Fruit fly (Drosophila melanogaster): ENCODE data around the gene CG32536.

CG32536 gene

DNA sequence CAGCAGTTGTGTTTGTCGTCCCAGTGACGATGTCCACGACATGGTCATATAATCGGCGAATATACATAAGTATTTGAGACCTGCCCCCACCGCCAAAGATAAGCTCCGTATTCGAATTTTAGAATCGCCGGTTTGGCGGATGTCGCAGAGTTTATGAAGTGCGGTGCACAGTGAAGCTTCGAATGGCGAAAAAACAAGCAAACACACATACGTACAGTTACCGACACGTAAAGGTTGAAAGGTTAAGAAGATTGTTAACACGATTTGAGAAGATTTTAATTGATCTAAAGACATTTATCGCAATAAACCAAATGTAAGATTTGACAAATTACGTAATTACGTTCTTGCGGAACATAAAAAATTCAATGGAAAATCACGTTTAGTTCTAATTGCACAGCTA lies 33.0 kb upstream of the CG32536 start:
- TF ChIP-seq CG3032 (tag; optimal IDR thresholded peaks at IDR 0.05) (no peak), vri (GFP tag; optimal IDR thresholded peaks at IDR 0.05) (peak; percentile 27)

DNA sequence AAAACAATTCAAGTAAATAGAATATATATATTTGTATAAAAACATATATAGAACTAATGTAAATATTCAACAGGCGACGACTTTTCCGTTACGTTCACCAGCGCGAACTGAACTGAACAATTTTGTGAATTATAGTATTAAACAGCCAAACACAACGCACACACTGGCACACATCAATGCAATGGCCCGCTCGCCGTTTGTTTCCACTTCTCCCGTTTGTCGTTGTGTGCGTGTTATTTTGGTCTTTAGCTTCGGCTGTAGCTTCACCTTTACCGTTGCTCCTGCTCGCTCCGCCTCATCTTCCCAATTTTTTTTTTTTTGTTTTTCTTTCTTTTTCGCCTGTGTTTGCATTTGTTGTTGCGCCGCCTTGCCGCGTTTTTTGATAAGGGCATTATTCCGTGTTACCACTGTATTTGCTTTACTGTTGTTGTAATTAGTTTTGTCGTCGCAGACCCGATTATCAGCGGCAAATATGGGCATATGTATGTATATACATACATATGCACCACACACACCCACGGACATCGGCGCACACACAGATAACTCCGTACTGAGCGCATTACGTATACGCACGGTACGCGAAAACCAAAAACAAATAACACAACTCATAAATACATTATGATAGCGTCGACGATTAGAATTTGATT lies 31.2 kb upstream of the CG32536 start, which contains the start of gene CG8051:
Gene CG8051 (minus strand): TSS at position 116 of the 647 bp plus-strand sequence.
- peak; percentile 1 for TF ChIP-seq topi (GFP tag; optimal IDR thresholded peaks at IDR 0.05)
- TF ChIP-seq Hr39 (GFP tag; optimal IDR thresholded peaks at IDR 0.05) = no peak
- no peak for TF ChIP-seq Lpt (GFP tag; optimal IDR thresholded peaks at IDR 0.05)
- TF ChIP-seq CG34406 (GFP tag; optimal IDR thresholded peaks at IDR 0.05) = no peak
- TF ChIP-seq CG3032 (tag; optimal IDR thresholded peaks at IDR 0.05) = no peak
- peak; percentile 5 for TF ChIP-seq CG8632 (GFP tag; optimal IDR thresholded peaks at IDR 0.05)
- no peak for TF ChIP-seq Gug (GFP tag; IDR thresholded peaks at IDR 0.05)
- no peak for TF ChIP-seq CG8119 (GFP tag; IDR thresholded peaks at IDR 0.05)
- peak; percentile 92 for TF ChIP-seq vri (GFP tag; optimal IDR thresholded peaks at IDR 0.05)
- no peak for TF ChIP-seq CG6276 (GFP tag; optimal IDR thresholded peaks at IDR 0.05)
- no peak for TF ChIP-seq CG11902 (GFP tag; optimal IDR thresholded peaks at IDR 0.05)
- TF ChIP-seq fkh (GFP tag; optimal IDR thresholded peaks at IDR 0.05) = peak; percentile 86
- no peak for TF ChIP-seq Blimp-1 (GFP tag; optimal IDR thresholded peaks at IDR 0.05)
- no peak for TF ChIP-seq CG32006 (GFP tag; optimal IDR thresholded peaks at IDR 0.05)
- no peak for TF ChIP-seq Eip93F (GFP tag; optimal IDR thresholded peaks at IDR 0.05)
- peak; percentile 65 for TF ChIP-seq svp (GFP tag)
- TF ChIP-seq achi (GFP tag; optimal IDR thresholded peaks at IDR 0.05) = peak; percentile 5
- TF ChIP-seq CG11294 (GFP tag; IDR thresholded peaks at IDR 0.05) = no peak
- TF ChIP-seq CG4318 (GFP tag; optimal IDR thresholded peaks at IDR 0.05) = no peak
- no peak for TF ChIP-seq CG10669 (GFP tag; optimal IDR thresholded peaks at IDR 0.05)
- TF ChIP-seq CG6163 (GFP tag; IDR thresholded peaks at IDR 0.05) = no peak
- TF ChIP-seq salr (GFP tag; optimal IDR thresholded peaks at IDR 0.05) = no peak
- TF ChIP-seq CG6792 (GFP tag; optimal IDR thresholded peaks at IDR 0.05) = peak; percentile 8
- peak; percentile 3 for TF ChIP-seq Met (GFP tag; optimal IDR thresholded peaks at IDR 0.05)
- TF ChIP-seq CG16779 (tag; optimal IDR thresholded peaks at IDR 0.05) = peak; percentile 40
- peak; percentile 1 for TF ChIP-seq OdsH (GFP tag; optimal IDR thresholded peaks at IDR 0.05)
- no peak for TF ChIP-seq Hr4 (GFP tag; optimal IDR thresholded peaks at IDR 0.05)
- peak; percentile 35 for TF ChIP-seq pdm3 (GFP tag; optimal IDR thresholded peaks at IDR 0.05)
- no peak for TF ChIP-seq CG11762 (GFP tag; optimal IDR thresholded peaks at IDR 0.05; ENCODE audit: insufficient read depth)

dm6 chrX:19306531-19306930 lies 29.8 kb upstream of the CG32536 start:
- TF ChIP-seq fkh (GFP tag; optimal IDR thresholded peaks at IDR 0.05) (peak; percentile 82), CG6792 (GFP tag; optimal IDR thresholded peaks at IDR 0.05) (no peak)

DNA sequence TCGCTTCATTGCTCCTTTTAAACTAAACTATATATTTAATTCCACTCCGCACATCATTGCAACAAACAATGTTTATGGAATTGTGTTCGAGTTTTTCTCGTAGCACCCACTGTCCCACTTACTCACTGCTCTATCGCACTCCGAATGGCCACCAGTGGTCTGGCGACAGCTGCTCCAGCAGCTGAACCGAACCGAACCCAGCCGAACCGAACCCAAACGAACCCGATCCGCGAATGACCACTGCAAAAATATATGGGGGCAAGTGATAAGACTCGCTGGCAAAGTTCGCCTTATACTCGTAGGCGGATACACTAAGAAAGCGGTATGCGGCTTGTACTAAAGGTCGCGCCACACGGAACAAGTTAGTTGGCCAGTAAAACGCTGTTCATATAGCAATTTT lies 28.5 kb upstream of the CG32536 start:
- TF ChIP-seq achi (GFP tag; optimal IDR thresholded peaks at IDR 0.05) = no peak
- no peak for TF ChIP-seq esn (GFP tag; optimal IDR thresholded peaks at IDR 0.05)
- no peak for TF ChIP-seq pdm3 (GFP tag; optimal IDR thresholded peaks at IDR 0.05)
- peak; percentile 26 for TF ChIP-seq Eip78C (GFP tag)
- peak; percentile 86 for TF ChIP-seq svp (GFP tag)
- no peak for TF ChIP-seq Sox15 (GFP tag; optimal IDR thresholded peaks at IDR 0.05)

DNA sequence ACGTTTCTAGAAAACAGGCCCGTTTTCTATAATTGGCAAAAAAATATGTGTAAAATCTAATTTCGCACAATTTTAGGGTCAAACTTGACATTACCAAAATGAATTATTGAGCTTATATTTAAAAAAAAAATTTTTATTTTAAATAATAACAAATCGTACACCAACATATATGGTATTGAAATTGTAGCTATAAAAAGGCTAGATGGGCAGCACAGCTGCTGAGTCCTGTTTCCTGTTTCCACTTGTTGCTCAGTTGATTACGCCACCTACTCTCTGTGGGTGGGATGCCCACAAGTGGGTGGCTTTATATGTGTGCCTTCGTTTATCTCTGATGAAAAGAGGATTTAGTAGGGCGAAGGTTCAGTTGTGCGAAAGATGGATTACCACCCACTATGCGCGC lies 22.7 kb upstream of the CG32536 start:
- no peak for TF ChIP-seq CG11902 (GFP tag; optimal IDR thresholded peaks at IDR 0.05)
- TF ChIP-seq CG11294 (GFP tag; IDR thresholded peaks at IDR 0.05) = no peak
- no peak for TF ChIP-seq vri (GFP tag; optimal IDR thresholded peaks at IDR 0.05)
- no peak for TF ChIP-seq Eip93F (GFP tag; optimal IDR thresholded peaks at IDR 0.05)
- no peak for TF ChIP-seq svp (GFP tag)
- TF ChIP-seq topi (GFP tag; optimal IDR thresholded peaks at IDR 0.05) = no peak
- no peak for TF ChIP-seq Hr39 (GFP tag; optimal IDR thresholded peaks at IDR 0.05)
- TF ChIP-seq Ets96B (tag; optimal IDR thresholded peaks at IDR 0.05) = no peak
- TF ChIP-seq CG6854 (GFP tag; optimal IDR thresholded peaks at IDR 0.05) = no peak
- no peak for TF ChIP-seq spab (GFP tag; optimal IDR thresholded peaks at IDR 0.05)
- no peak for TF ChIP-seq Sox14 (GFP tag; optimal IDR thresholded peaks at IDR 0.05)
- TF ChIP-seq CG3919 (GFP tag; optimal IDR thresholded peaks at IDR 0.05) = no peak
- no peak for TF ChIP-seq Met (GFP tag; optimal IDR thresholded peaks at IDR 0.05)
- no peak for TF ChIP-seq achi (GFP tag; optimal IDR thresholded peaks at IDR 0.05)

Data from whole organism, prepupa.